Fruit fly (Drosophila melanogaster) whole organism, prepupa: Measurements from ENCODE around the gene RabX5.
A peak's percentile ranks its signal among the peaks of the same experiment; 100 is the strongest.

ENCODE experiments used
- CG4318 ChIP-seq: fragments of 200-800 bp; sonication (Bioruptor generic); optimal IDR thresholded peaks from 3 replicates; lab custom pipeline; 2017; ENCODE audit warnings: missing biosample characterization, mild to moderate bottlenecking, missing genetic modification characterization
- CG6854 ChIP-seq: fragments of 200-800 bp; sonication (Bioruptor generic); optimal IDR thresholded peaks from 2 replicates; lab custom pipeline; 2017; ENCODE audit warnings: missing biosample characterization, mild to moderate bottlenecking, missing genetic modification characterization
- Lpt ChIP-seq: fragments of 200-800 bp; sonication (Bioruptor generic); optimal IDR thresholded peaks from 3 replicates; lab custom pipeline; 2016; ENCODE audit warnings: missing biosample characterization, missing genetic modification characterization

DNA sequence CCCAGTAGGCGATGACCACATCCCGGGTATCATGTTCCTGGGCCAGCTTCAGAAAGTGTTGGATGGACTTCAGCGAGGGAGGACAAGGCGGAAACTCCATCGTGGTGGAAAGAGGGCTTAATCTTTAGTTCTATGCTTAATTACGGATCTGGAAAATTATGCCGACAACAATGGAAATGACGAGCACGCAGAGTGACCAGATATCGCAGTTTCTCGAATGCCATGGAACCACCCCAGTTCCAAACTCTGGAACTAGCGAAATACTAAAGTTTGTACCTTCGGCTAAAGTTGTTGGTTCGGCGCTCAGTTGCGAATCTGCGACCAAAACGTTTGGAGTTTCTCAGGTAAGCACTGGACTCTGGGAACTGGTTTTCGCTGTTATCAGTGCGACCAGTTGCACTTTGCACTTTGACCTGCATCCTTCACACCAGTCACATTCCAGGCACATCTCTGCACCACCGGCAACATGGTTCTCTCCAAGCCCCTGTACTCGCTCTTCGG is 17.2 kb downstream of the RabX5 start, which contains the start of the genes CG7970 and Vta1:
- TF ChIP-seq Lpt (peak; percentile 42), CG6854 (GFP tag; lab: Kevin White, UChicago) (peak; percentile 79), CG4318 (GFP tag; lab: Kevin White, UChicago) (no peak)
